ENCODE assay signal across 1 fruit fly cellular context in genomic region chr3R:5213309-5213708, dm6.
TF ChIP-seq lines count a peak whose summit lies in the region.

No protein-coding gene starts in this region.

TF ChIP-seq in whole organism, embryonic, 481 proteins besides CTCF, POLR2A, EP300 and RAD21 (continued from another document):
- TF ChIP-seq CG10274 (GFP tag; optimal IDR thresholded peaks at IDR 0.05; lab: Kevin White, UChicago) (no peak), hkb (optimal IDR thresholded peaks at IDR 0.05; lab: Kevin White, UChicago) (no peak), hkb (GFP tag; IDR thresholded peaks at IDR 0.05; lab: Robert Waterston, UW) (no peak), nerfin-2 (GFP tag; IDR thresholded peaks at IDR 0.05; lab: Robert Waterston, UW; ENCODE audit: partially characterized antibody) (no peak), ssp (GFP tag; IDR thresholded peaks at IDR 0.05; lab: Robert Waterston, UW) (no peak), disco-r (GFP tag; optimal IDR thresholded peaks at IDR 0.05; lab: Kevin White, UChicago) (no peak), Blimp-1 (GFP tag; optimal IDR thresholded peaks at IDR 0.05; lab: Kevin White, UChicago) (no peak), H15 (GFP tag; IDR thresholded peaks at IDR 0.05; lab: Robert Waterston, UW) (no peak), jigr1 (GFP tag; IDR thresholded peaks at IDR 0.05; lab: Robert Waterston, UW) (no peak), CG17328 (GFP tag; IDR thresholded peaks at IDR 0.05; lab: Robert Waterston, UW) (0 out of 2 replicates have a peak, but pooled peaks have one; percentile 34), Rx (GFP tag; IDR thresholded peaks at IDR 0.05; lab: Robert Waterston, UW) (no peak)
